Worm (Caenorhabditis elegans): ENCODE data around the gene chd-3.

Gene chd-3

ce11 chrX:12826782-12827181 is 25.6 kb downstream of the chd-3 start:
- no peak for TF ChIP-seq cog-1 (tag; optimal IDR thresholded peaks at IDR 0.05)
- no peak for TF ChIP-seq ztf-29 (GFP tag; IDR thresholded peaks at IDR 0.05)
- TF ChIP-seq ref-1 (GFP tag; conservative IDR thresholded peaks at IDR 0.05), result no peak
- TF ChIP-seq tab-1 (GFP tag; IDR thresholded peaks at IDR 0.05), result no peak
- no peak for TF ChIP-seq flt-1 (GFP tag; IDR thresholded peaks at IDR 0.05)
- TF ChIP-seq T22C8.4 (GFP tag; IDR thresholded peaks at IDR 0.05), result no peak
- no peak for TF ChIP-seq ztf-23 (GFP tag; IDR thresholded peaks at IDR 0.05)
- no peak for TF ChIP-seq klf-2 (GFP tag; conservative IDR thresholded peaks at IDR 0.05)
- TF ChIP-seq med-1 (GFP tag; optimal IDR thresholded peaks at IDR 0.05; ENCODE audit: insufficient read depth), result no peak

ce11 chrX:12825174-12825573 is 27.2 kb downstream of the chd-3 start:
- TF ChIP-seq flt-1 (GFP tag; IDR thresholded peaks at IDR 0.05) (no peak), cog-1 (tag; optimal IDR thresholded peaks at IDR 0.05) (no peak), tab-1 (GFP tag; IDR thresholded peaks at IDR 0.05) (no peak), ztf-29 (GFP tag; IDR thresholded peaks at IDR 0.05) (no peak), med-1 (GFP tag; optimal IDR thresholded peaks at IDR 0.05; ENCODE audit: insufficient read depth) (no peak), ztf-23 (GFP tag; IDR thresholded peaks at IDR 0.05) (no peak)

ce11 chrX:12819512-12819911 is 32.9 kb downstream of the chd-3 start:
- no peak for TF ChIP-seq ztf-29 (GFP tag; IDR thresholded peaks at IDR 0.05)
- no peak for TF ChIP-seq med-1 (GFP tag; optimal IDR thresholded peaks at IDR 0.05; ENCODE audit: insufficient read depth)
- no peak for TF ChIP-seq ztf-23 (GFP tag; IDR thresholded peaks at IDR 0.05)
- TF ChIP-seq klf-2 (GFP tag; conservative IDR thresholded peaks at IDR 0.05), result no peak
- no peak for TF ChIP-seq ref-1 (GFP tag; conservative IDR thresholded peaks at IDR 0.05)
- no peak for TF ChIP-seq cog-1 (tag; optimal IDR thresholded peaks at IDR 0.05)
- no peak for TF ChIP-seq T22C8.4 (GFP tag; IDR thresholded peaks at IDR 0.05)
- no peak for TF ChIP-seq tab-1 (GFP tag; IDR thresholded peaks at IDR 0.05)
- no peak for TF ChIP-seq flt-1 (GFP tag; IDR thresholded peaks at IDR 0.05)

DNA sequence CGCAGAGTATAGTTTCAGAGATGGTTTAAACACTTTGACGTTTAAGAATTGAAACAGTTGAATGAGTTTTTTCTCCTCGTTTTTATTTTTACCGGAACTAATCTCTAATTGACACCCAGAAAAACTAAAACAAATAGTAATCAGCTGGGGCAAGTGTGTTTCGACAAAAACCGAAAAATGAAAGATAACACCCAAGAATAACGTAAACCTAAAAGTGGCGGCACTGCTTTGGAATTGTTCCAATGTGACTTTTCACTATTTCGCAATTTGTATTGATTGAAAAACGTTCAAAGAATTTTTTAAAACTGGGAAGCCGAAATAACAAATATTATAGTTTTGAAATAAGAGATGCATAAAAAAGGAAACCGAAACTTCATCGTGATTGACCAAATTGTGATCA is 33.6 kb downstream of the chd-3 start:
- TF ChIP-seq ztf-29 (GFP tag; IDR thresholded peaks at IDR 0.05), result no peak
- TF ChIP-seq med-1 (GFP tag; optimal IDR thresholded peaks at IDR 0.05; ENCODE audit: insufficient read depth), result no peak
- TF ChIP-seq T22C8.4 (GFP tag; IDR thresholded peaks at IDR 0.05), result no peak
- TF ChIP-seq klf-2 (GFP tag; conservative IDR thresholded peaks at IDR 0.05), result no peak
- TF ChIP-seq tab-1 (GFP tag; IDR thresholded peaks at IDR 0.05), result no peak
- no peak for TF ChIP-seq cog-1 (tag; optimal IDR thresholded peaks at IDR 0.05)
- no peak for TF ChIP-seq ztf-23 (GFP tag; IDR thresholded peaks at IDR 0.05)

DNA sequence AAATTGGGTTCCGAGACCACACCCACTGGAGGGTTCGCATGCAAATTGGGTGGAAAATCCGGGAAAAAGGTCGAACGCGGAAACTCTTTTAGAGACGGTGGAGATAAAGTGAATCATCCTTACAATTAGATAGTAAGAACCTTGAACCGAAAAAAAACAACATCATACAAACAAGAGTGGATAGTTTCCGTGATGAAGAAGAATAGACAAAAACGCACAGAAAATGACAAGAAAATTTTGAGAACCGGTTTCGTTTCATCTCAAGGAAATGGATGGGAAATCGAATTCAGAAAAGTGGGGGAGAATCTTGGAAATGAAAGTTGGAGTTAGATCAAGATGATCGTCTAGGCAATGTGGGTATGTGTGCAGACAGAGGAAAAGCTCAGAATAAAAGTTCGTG is 37.0 kb downstream of the chd-3 start:
- no peak for TF ChIP-seq ref-1 (GFP tag; conservative IDR thresholded peaks at IDR 0.05)
- TF ChIP-seq med-1 (GFP tag; optimal IDR thresholded peaks at IDR 0.05; ENCODE audit: insufficient read depth), result no peak
- no peak for TF ChIP-seq klf-2 (GFP tag; conservative IDR thresholded peaks at IDR 0.05)
- TF ChIP-seq ztf-23 (GFP tag; IDR thresholded peaks at IDR 0.05), result no peak
- TF ChIP-seq T22C8.4 (GFP tag; IDR thresholded peaks at IDR 0.05), result no peak
- TF ChIP-seq flt-1 (GFP tag; IDR thresholded peaks at IDR 0.05), result no peak
- no peak for TF ChIP-seq cog-1 (tag; optimal IDR thresholded peaks at IDR 0.05)
- no peak for TF ChIP-seq tab-1 (GFP tag; IDR thresholded peaks at IDR 0.05)
- TF ChIP-seq ztf-29 (GFP tag; IDR thresholded peaks at IDR 0.05), result no peak

- no peak for TF ChIP-seq tab-1 (GFP tag; IDR thresholded peaks at IDR 0.05)
- no peak for TF ChIP-seq flt-1 (GFP tag; IDR thresholded peaks at IDR 0.05)
- no peak for TF ChIP-seq klf-2 (GFP tag; conservative IDR thresholded peaks at IDR 0.05)
- no peak for TF ChIP-seq med-1 (GFP tag; optimal IDR thresholded peaks at IDR 0.05; ENCODE audit: insufficient read depth)
- no peak for TF ChIP-seq ref-1 (GFP tag; conservative IDR thresholded peaks at IDR 0.05)
- TF ChIP-seq ztf-29 (GFP tag; IDR thresholded peaks at IDR 0.05), result no peak
- no peak for TF ChIP-seq T22C8.4 (GFP tag; IDR thresholded peaks at IDR 0.05)
- no peak for TF ChIP-seq ztf-23 (GFP tag; IDR thresholded peaks at IDR 0.05)
- TF ChIP-seq cog-1 (tag; optimal IDR thresholded peaks at IDR 0.05), result no peak
Observed at ce11 chrX:12813539-12813938, 38.9 kb downstream of the chd-3 start, which contains the start of gene gei-3. TSS of gene gei-3 (minus strand) at chrX:12813639.

DNA sequence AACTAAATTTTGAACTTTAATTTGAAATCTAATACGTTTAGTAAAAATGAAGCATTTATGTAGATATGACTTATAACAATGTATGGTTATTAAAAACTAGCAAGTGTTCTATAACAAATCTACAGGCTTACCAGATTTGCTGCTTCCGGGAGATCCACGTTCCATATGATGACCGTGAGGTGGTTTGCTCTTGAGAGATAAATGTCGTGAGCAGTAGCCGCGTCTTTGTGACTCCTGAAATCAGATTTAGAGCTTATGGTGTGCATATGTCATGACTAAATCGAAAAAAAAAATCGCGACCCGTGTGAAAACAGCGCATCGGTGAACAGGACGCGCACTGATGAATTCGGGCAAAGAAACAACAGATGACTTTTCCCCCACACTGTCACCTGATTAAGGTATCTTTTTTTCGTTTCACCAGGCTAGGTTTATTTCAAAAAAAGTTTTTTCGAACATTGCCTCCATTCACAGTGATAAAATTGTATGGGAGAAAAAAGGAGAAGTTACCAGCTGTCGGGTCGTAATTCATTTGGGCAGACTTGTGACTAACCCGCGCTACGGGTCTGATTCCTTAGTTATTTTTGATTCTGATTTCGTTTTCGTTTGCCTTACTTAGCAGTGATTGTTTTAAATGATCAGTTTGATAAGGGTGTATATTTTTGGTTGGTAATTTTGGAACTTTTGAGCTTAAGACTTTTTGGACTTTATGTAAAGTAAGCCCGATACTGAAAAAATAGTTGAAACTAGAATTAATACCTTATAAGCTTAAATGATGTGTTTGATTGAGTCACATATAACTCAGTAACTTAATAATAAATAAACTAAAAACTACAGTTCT is 44.1 kb downstream of the chd-3 start, which contains the start of gene nhr-27:
nhr-27 (minus strand) TSS at position 234 of the 838 bp plus-strand sequence.
- TF ChIP-seq ref-1 (GFP tag; conservative IDR thresholded peaks at IDR 0.05) (no peak), klf-2 (GFP tag; conservative IDR thresholded peaks at IDR 0.05) (no peak), tab-1 (GFP tag; IDR thresholded peaks at IDR 0.05) (no peak), ztf-23 (GFP tag; IDR thresholded peaks at IDR 0.05) (no peak), flt-1 (GFP tag; IDR thresholded peaks at IDR 0.05) (no peak), med-1 (GFP tag; optimal IDR thresholded peaks at IDR 0.05; ENCODE audit: insufficient read depth) (no peak), ztf-29 (GFP tag; IDR thresholded peaks at IDR 0.05) (no peak), cog-1 (tag; optimal IDR thresholded peaks at IDR 0.05) (no peak), T22C8.4 (GFP tag; IDR thresholded peaks at IDR 0.05) (no peak)

DNA sequence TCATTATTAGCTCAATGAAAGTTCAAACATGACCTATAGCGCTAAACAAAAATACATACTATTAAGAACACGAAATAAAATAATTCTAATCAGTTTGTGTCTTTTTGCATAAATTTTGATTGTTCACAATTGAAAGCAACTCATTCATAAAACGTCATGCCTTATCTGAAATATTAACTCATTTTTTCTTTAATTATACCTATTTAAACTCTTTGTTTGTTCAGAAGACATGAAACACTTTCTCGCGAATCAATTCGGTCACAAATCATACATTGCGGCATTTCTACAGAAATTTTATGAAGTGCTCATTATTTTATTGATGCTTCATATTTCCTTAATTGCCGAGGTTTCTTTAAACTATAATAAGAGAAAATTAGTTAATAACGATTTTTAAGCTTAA is 45.5 kb downstream of the chd-3 start:
- TF ChIP-seq T22C8.4 (GFP tag; IDR thresholded peaks at IDR 0.05) (no peak), ref-1 (GFP tag; conservative IDR thresholded peaks at IDR 0.05) (no peak), med-1 (GFP tag; optimal IDR thresholded peaks at IDR 0.05; ENCODE audit: insufficient read depth) (no peak), tab-1 (GFP tag; IDR thresholded peaks at IDR 0.05) (no peak), ztf-23 (GFP tag; IDR thresholded peaks at IDR 0.05) (no peak), klf-2 (GFP tag; conservative IDR thresholded peaks at IDR 0.05) (no peak), flt-1 (GFP tag; IDR thresholded peaks at IDR 0.05) (no peak), ztf-29 (GFP tag; IDR thresholded peaks at IDR 0.05) (no peak), cog-1 (tag; optimal IDR thresholded peaks at IDR 0.05) (no peak)

ce11 chrX:12799831-12800230 is 52.6 kb downstream of the chd-3 start:
- no peak for TF ChIP-seq klf-2 (GFP tag; conservative IDR thresholded peaks at IDR 0.05)
- no peak for TF ChIP-seq T22C8.4 (GFP tag; IDR thresholded peaks at IDR 0.05)
- no peak for TF ChIP-seq ref-1 (GFP tag; conservative IDR thresholded peaks at IDR 0.05)
- no peak for TF ChIP-seq ztf-23 (GFP tag; IDR thresholded peaks at IDR 0.05)
- TF ChIP-seq ztf-29 (GFP tag; IDR thresholded peaks at IDR 0.05), result no peak
- TF ChIP-seq med-1 (GFP tag; optimal IDR thresholded peaks at IDR 0.05; ENCODE audit: insufficient read depth), result no peak
- TF ChIP-seq cog-1 (tag; optimal IDR thresholded peaks at IDR 0.05), result no peak

All from whole organism, midembryonic.